Worm (Caenorhabditis elegans): ENCODE data around the gene ttr-8.

- no peak for TF ChIP-seq ama-1 (optimal IDR thresholded peaks at IDR 0.05)
- TF ChIP-seq hmg-4 (GFP tag; optimal IDR thresholded peaks at IDR 0.05) = no peak
- no peak for TF ChIP-seq sea-1 (GFP tag; conservative IDR thresholded peaks at IDR 0.05)
These were observed 49.4 kb upstream of the ttr-8 start, which contains the start of gene T04A6.2 for ce11 chrIII:7614530-7614929.
